Worm (Caenorhabditis elegans): ENCODE data around the gene mpz-6.

DNA sequence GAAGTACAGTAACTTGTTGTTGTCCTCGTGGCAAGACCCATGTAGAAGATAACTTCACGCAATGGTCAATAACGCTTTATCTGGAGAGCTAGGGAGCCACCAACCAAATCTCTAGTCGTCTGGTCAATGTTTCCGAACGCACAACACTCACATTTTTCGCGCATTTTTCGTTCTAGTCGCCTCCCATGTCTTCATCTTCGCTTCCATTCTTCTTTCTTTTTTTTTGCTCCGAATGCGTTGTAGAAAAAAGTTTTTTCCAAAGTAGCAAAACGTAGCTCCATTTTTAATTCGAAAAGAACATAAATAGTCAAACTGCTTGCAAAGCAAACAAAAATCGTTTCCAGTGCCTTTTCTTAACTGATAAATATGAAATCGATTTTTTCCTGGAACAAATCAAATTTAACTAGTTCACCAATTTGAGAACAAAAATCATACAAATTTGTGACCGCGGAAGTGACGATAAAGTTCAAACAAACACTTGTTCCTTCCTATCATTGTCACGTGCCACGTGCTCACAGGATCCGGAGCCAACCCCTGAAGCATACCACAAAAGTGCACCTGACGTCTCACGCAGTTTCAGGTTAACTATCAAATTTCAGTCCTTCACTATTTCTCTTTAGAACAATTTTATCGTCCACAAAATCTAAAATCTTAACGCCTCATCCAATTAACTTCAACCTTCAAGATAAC lies 12.1 kb upstream of the mpz-6 start:
- TF ChIP-seq unc-39 (tag; optimal IDR thresholded peaks at IDR 0.05), result no peak
- no peak for TF ChIP-seq alr-1 (tag; optimal IDR thresholded peaks at IDR 0.05)
- TF ChIP-seq sma-9 (GFP tag; optimal IDR thresholded peaks at IDR 0.05), result no peak
- TF ChIP-seq sma-9 (tag; optimal IDR thresholded peaks at IDR 0.05), result no peak
- TF ChIP-seq dmd-4 (tag; optimal IDR thresholded peaks at IDR 0.05), result no peak
- no peak for TF ChIP-seq mdl-1 (tag; optimal IDR thresholded peaks at IDR 0.05)
- no peak for TF ChIP-seq gmeb-1 (tag; optimal IDR thresholded peaks at IDR 0.05)
- TF ChIP-seq ama-1 (optimal IDR thresholded peaks at IDR 0.05), result no peak
- TF ChIP-seq fos-1 (tag; optimal IDR thresholded peaks at IDR 0.05), result no peak
- no peak for TF ChIP-seq nhr-25 (tag; optimal IDR thresholded peaks at IDR 0.05)
- TF ChIP-seq ztf-4 (tag; optimal IDR thresholded peaks at IDR 0.05), result no peak
